ENCODE assay signal across 1 fruit fly cellular context in genomic region chrX:19848342-19848793, dm6.
TF ChIP-seq lines count a peak whose summit lies in the region.

No protein-coding gene starts in this region.

TF ChIP-seq in whole organism, embryonic, 481 proteins besides CTCF, POLR2A, EP300 and RAD21 (continued from another document and continues in another):
- TF ChIP-seq Neu2 (GFP tag; optimal IDR thresholded peaks at IDR 0.05; lab: Kevin White, UChicago; ENCODE audit: borderline replicate concordance) (peak; percentile 52), tio (GFP tag; optimal IDR thresholded peaks at IDR 0.05; lab: Kevin White, UChicago) (peak; percentile 61), CG7556 (GFP tag; optimal IDR thresholded peaks at IDR 0.05; lab: Kevin White, UChicago) (peak; percentile 56), nerfin-1 (tag; optimal IDR thresholded peaks at IDR 0.05; lab: Kevin White, UChicago) (peak; percentile 36), CG15011 (GFP tag; optimal IDR thresholded peaks at IDR 0.05; lab: Kevin White, UChicago) (no peak), CG7839 (tag; optimal IDR thresholded peaks at IDR 0.05; lab: Kevin White, UChicago) (peak; percentile 67), sc (optimal IDR thresholded peaks at IDR 0.05; lab: Kevin White, UChicago) (no peak), sc (GFP tag; optimal IDR thresholded peaks at IDR 0.05; lab: Kevin White, UChicago) (peak; percentile 37), inv (GFP tag; IDR thresholded peaks at IDR 0.05; lab: Robert Waterston, UW; ENCODE audit: partially characterized antibody) (peak; percentile 30; the same call in 1 of the 2 replicates), abd-A (tag; optimal IDR thresholded peaks at IDR 0.05; lab: Kevin White, UChicago) (no peak), hkb (optimal IDR thresholded peaks at IDR 0.05; lab: Kevin White, UChicago) (no peak), hkb (GFP tag; IDR thresholded peaks at IDR 0.05; lab: Robert Waterston, UW) (peak; percentile 77), CG16815 (GFP tag; optimal IDR thresholded peaks at IDR 0.05; lab: Kevin White, UChicago) (peak; percentile 39), sens (GFP tag; lab: Kevin White, UChicago) (peak; percentile 94), hth (optimal IDR thresholded peaks at IDR 0.05; lab: Kevin White, UChicago) (no peak), her (GFP tag; optimal IDR thresholded peaks at IDR 0.05; lab: Kevin White, UChicago) (peak; percentile 84), CG12391 (tag; optimal IDR thresholded peaks at IDR 0.05; lab: Kevin White, UChicago) (peak; percentile 76), crp (GFP tag; optimal IDR thresholded peaks at IDR 0.05; lab: Kevin White, UChicago) (no peak), Scr (GFP tag; IDR thresholded peaks at IDR 0.05; lab: Robert Waterston, UW; ENCODE audit: partially characterized antibody) (peak; percentile 42; the same call in 1 of the 2 replicates), NC2α (GFP tag; optimal IDR thresholded peaks at IDR 0.05; lab: Kevin White, UChicago) (peak; percentile 23), Abd-B (GFP tag; optimal IDR thresholded peaks at IDR 0.05; lab: Kevin White, UChicago) (peak; percentile 4), CG15514 (GFP tag; optimal IDR thresholded peaks at IDR 0.05; lab: Kevin White, UChicago) (peak; percentile 72), CoRest (tag; optimal IDR thresholded peaks at IDR 0.05; lab: Kevin White, UChicago) (peak; percentile 52), tgo (GFP tag; IDR thresholded peaks at IDR 0.05; lab: Robert Waterston, UW) (peak; percentile 80), Ets97D (GFP tag; optimal IDR thresholded peaks at IDR 0.05; lab: Kevin White, UChicago) (peak; percentile 55), wor (GFP tag; IDR thresholded peaks at IDR 0.05; lab: Robert Waterston, UW) (peak; percentile 60; the same call in 1 of the 2 replicates), CG9437 (GFP tag; optimal IDR thresholded peaks at IDR 0.05; lab: Kevin White, UChicago) (peak; percentile 99), CG31441 (GFP tag; IDR thresholded peaks at IDR 0.05; lab: Robert Waterston, UW) (peak; percentile 44), otp (GFP tag; IDR thresholded peaks at IDR 0.05; lab: Robert Waterston, UW) (peak; percentile 64; the same call in 2 of the 3 replicates), CG17829 (tag; optimal IDR thresholded peaks at IDR 0.05; lab: Kevin White, UChicago) (peak; percentile 74), MBD-R2 (GFP tag; IDR thresholded peaks at IDR 0.05; lab: Robert Waterston, UW) (peak; percentile 61), scrt (GFP tag; optimal IDR thresholded peaks at IDR 0.05; lab: Kevin White, UChicago) (no peak), run (tag; optimal IDR thresholded peaks at IDR 0.05; lab: Kevin White, UChicago) (peak; percentile 7), CG17361 (GFP tag; IDR thresholded peaks at IDR 0.05; lab: Robert Waterston, UW) (peak; percentile 46; the same call in 1 of the 3 replicates), mirr (GFP tag; optimal IDR thresholded peaks at IDR 0.05; lab: Kevin White, UChicago) (peak; percentile 48), CG33557 (GFP tag; optimal IDR thresholded peaks at IDR 0.05; lab: Kevin White, UChicago) (peak; percentile 0), C15 (GFP tag; IDR thresholded peaks at IDR 0.05; lab: Robert Waterston, UW) (0 out of 3 replicates have a peak, but pooled peaks have one; percentile 52), GATAe (GFP tag; conservative IDR thresholded peaks at IDR 0.05; lab: Robert Waterston, UW) (no peak), CG7987 (GFP tag; optimal IDR thresholded peaks at IDR 0.05; lab: Kevin White, UChicago) (peak; percentile 20), jigr1 (GFP tag; IDR thresholded peaks at IDR 0.05; lab: Robert Waterston, UW) (no peak), CG14441 (GFP tag; IDR thresholded peaks at IDR 0.05; lab: Robert Waterston, UW) (peak; percentile 80), CG1529 (GFP tag; optimal IDR thresholded peaks at IDR 0.05; lab: Kevin White, UChicago) (peak; percentile 59), CG11504 (tag; optimal IDR thresholded peaks at IDR 0.05; lab: Kevin White, UChicago) (peak; percentile 74), CG12071 (GFP tag; optimal IDR thresholded peaks at IDR 0.05; lab: Kevin White, UChicago) (peak; percentile 65), dmrt11E (tag; optimal IDR thresholded peaks at IDR 0.05; lab: Kevin White, UChicago) (peak; percentile 53), CG1233 (GFP tag; optimal IDR thresholded peaks at IDR 0.05; lab: Kevin White, UChicago) (peak; percentile 38), pnt (GFP tag; optimal IDR thresholded peaks at IDR 0.05; lab: Kevin White, UChicago) (peak; percentile 75), CG4730 (GFP tag; IDR thresholded peaks at IDR 0.05; lab: Robert Waterston, UW) (peak; percentile 49), CG10979 (tag; optimal IDR thresholded peaks at IDR 0.05; lab: Kevin White, UChicago) (peak; percentile 62), CG3726 (GFP tag; IDR thresholded peaks at IDR 0.05; lab: Robert Waterston, UW) (0 out of 3 replicates have a peak, but pooled peaks have one; percentile 20), hbn (GFP tag; IDR thresholded peaks at IDR 0.05; lab: Robert Waterston, UW; ENCODE audit: partially characterized antibody) (peak; percentile 18; the same call in 1 of the 2 replicates), fu2 (GFP tag; optimal IDR thresholded peaks at IDR 0.05; lab: Kevin White, UChicago) (peak; percentile 36), Dll (GFP tag; IDR thresholded peaks at IDR 0.05; lab: Robert Waterston, UW; ENCODE audit: partially characterized antibody) (peak; percentile 47; the same call in 3 of the 4 replicates), yki (optimal IDR thresholded peaks at IDR 0.05; lab: Kevin White, UChicago) (no peak), ac (GFP tag; optimal IDR thresholded peaks at IDR 0.05; lab: Kevin White, UChicago) (peak; percentile 38), CG7357 (GFP tag; IDR thresholded peaks at IDR 0.05; lab: Robert Waterston, UW) (peak; percentile 65), CG14965 (GFP tag; optimal IDR thresholded peaks at IDR 0.05; lab: Kevin White, UChicago; ENCODE audit: borderline replicate concordance) (no peak), Blimp-1 (GFP tag; optimal IDR thresholded peaks at IDR 0.05; lab: Kevin White, UChicago) (peak; percentile 45), ham (GFP tag; IDR thresholded peaks at IDR 0.05; lab: Robert Waterston, UW) (no peak), CG9797 (GFP tag; optimal IDR thresholded peaks at IDR 0.05; lab: Kevin White, UChicago) (no peak), Dbx (GFP tag; IDR thresholded peaks at IDR 0.05; lab: Robert Waterston, UW) (peak; percentile 84), CG4820 (GFP tag; optimal IDR thresholded peaks at IDR 0.05; lab: Kevin White, UChicago) (peak; percentile 71), zfh2 (GFP tag; optimal IDR thresholded peaks at IDR 0.05; lab: Kevin White, UChicago) (peak; percentile 61), CG10147 (GFP tag; optimal IDR thresholded peaks at IDR 0.05; lab: Kevin White, UChicago) (peak; percentile 35), CG11696 (GFP tag; IDR thresholded peaks at IDR 0.05; lab: Robert Waterston, UW) (no peak), Spps (tag; optimal IDR thresholded peaks at IDR 0.05; lab: Kevin White, UChicago) (peak; percentile 34), row (GFP tag; IDR thresholded peaks at IDR 0.05; lab: Robert Waterston, UW) (peak; percentile 85), Nf-YA (GFP tag; IDR thresholded peaks at IDR 0.05; lab: Robert Waterston, UW) (0 out of 2 replicates have a peak, but pooled peaks have one; percentile 50), CG31365 (tag; optimal IDR thresholded peaks at IDR 0.05; lab: Kevin White, UChicago) (no peak), CG18262 (tag; optimal IDR thresholded peaks at IDR 0.05; lab: Kevin White, UChicago) (peak; percentile 47), Dek (tag; optimal IDR thresholded peaks at IDR 0.05; lab: Kevin White, UChicago) (peak; percentile 41), sob (GFP tag; IDR thresholded peaks at IDR 0.05; lab: Robert Waterston, UW) (peak; percentile 65), Gsc (GFP tag; IDR thresholded peaks at IDR 0.05; lab: Robert Waterston, UW) (no peak), Dip2 (GFP tag; IDR thresholded peaks at IDR 0.05; lab: Robert Waterston, UW) (no peak), ssp (GFP tag; IDR thresholded peaks at IDR 0.05; lab: Robert Waterston, UW) (peak; percentile 48), CG9609 (GFP tag; optimal IDR thresholded peaks at IDR 0.05; lab: Kevin White, UChicago) (peak; percentile 66), chinmo (GFP tag; IDR thresholded peaks at IDR 0.05; lab: Robert Waterston, UW; ENCODE audit: partially characterized antibody) (peak; percentile 96), unc-4 (GFP tag; IDR thresholded peaks at IDR 0.05; lab: Robert Waterston, UW; ENCODE audit: partially characterized antibody) (peak; percentile 36; the same call in 1 of the 2 replicates), bab2 (GFP tag; optimal IDR thresholded peaks at IDR 0.05; lab: Kevin White, UChicago) (peak; percentile 78), croc (GFP tag; conservative IDR thresholded peaks at IDR 0.05; lab: Robert Waterston, UW) (peak; percentile 44; the same call in 2 of the 3 replicates), ase (GFP tag; IDR thresholded peaks at IDR 0.05; lab: Robert Waterston, UW) (peak; percentile 69), shn (GFP tag; optimal IDR thresholded peaks at IDR 0.05; lab: Kevin White, UChicago) (peak; percentile 79), Dref (GFP tag; IDR thresholded peaks at IDR 0.05; lab: Robert Waterston, UW) (peak; percentile 18; the same call in 1 of the 2 replicates), CkIIα-i1 (GFP tag; IDR thresholded peaks at IDR 0.05; lab: Robert Waterston, UW) (no peak), Kr (GFP tag; optimal IDR thresholded peaks at IDR 0.05; lab: Kevin White, UChicago) (no peak), NfI (GFP tag; optimal IDR thresholded peaks at IDR 0.05; lab: Kevin White, UChicago) (peak; percentile 74), ranshi (GFP tag; IDR thresholded peaks at IDR 0.05; lab: Robert Waterston, UW) (peak; percentile 64), CG11723 (GFP tag; optimal IDR thresholded peaks at IDR 0.05; lab: Kevin White, UChicago) (peak; percentile 43), Pdp1 (GFP tag; optimal IDR thresholded peaks at IDR 0.05; lab: Kevin White, UChicago) (peak; percentile 67 to 73), nom (GFP tag; optimal IDR thresholded peaks at IDR 0.05; lab: Kevin White, UChicago) (peak; percentile 53), Atf3 (GFP tag; optimal IDR thresholded peaks at IDR 0.05; lab: Kevin White, UChicago) (peak; percentile 71), CG16813 (GFP tag; IDR thresholded peaks at IDR 0.05; lab: Robert Waterston, UW; ENCODE audit: partially characterized antibody) (peak; percentile 36; the same call in 1 of the 3 replicates), CG10543 (GFP tag; optimal IDR thresholded peaks at IDR 0.05; lab: Kevin White, UChicago) (peak; percentile 57), Sox102F (GFP tag; optimal IDR thresholded peaks at IDR 0.05; lab: Kevin White, UChicago) (peak; percentile 60), Rx (GFP tag; IDR thresholded peaks at IDR 0.05; lab: Robert Waterston, UW) (peak; percentile 51), grn (GFP tag; optimal IDR thresholded peaks at IDR 0.05; lab: Kevin White, UChicago) (no peak), CG18011 (GFP tag; optimal IDR thresholded peaks at IDR 0.05; lab: Kevin White, UChicago) (peak; percentile 37), Xrp1 (GFP tag; IDR thresholded peaks at IDR 0.05; lab: Robert Waterston, UW) (peak; percentile 79), CG17385 (GFP tag; optimal IDR thresholded peaks at IDR 0.05; lab: Kevin White, UChicago) (peak; percentile 55), ro (GFP tag; IDR thresholded peaks at IDR 0.05; lab: Robert Waterston, UW) (0 out of 2 replicates have a peak, but pooled peaks have one; percentile 9), ftz-f1 (GFP tag; optimal IDR thresholded peaks at IDR 0.05; lab: Kevin White, UChicago) (peak; percentile 41), CG9817 (tag; optimal IDR thresholded peaks at IDR 0.05; lab: Kevin White, UChicago) (peak; percentile 59), Elba2 (GFP tag; optimal IDR thresholded peaks at IDR 0.05; lab: Kevin White, UChicago) (no peak), esg (GFP tag; conservative IDR thresholded peaks at IDR 0.05; lab: Robert Waterston, UW) (peak; percentile 69), CG11085 (GFP tag; IDR thresholded peaks at IDR 0.05; lab: Robert Waterston, UW) (no peak), CG2199 (GFP tag; IDR thresholded peaks at IDR 0.05; lab: Robert Waterston, UW) (peak; percentile 91), CG9932 (GFP tag; IDR thresholded peaks at IDR 0.05; lab: Robert Waterston, UW) (peak; percentile 59; the same call in 1 of the 2 replicates), bsh (GFP tag; optimal IDR thresholded peaks at IDR 0.05; lab: Kevin White, UChicago) (peak; percentile 9 to 65), CG8765 (GFP tag; IDR thresholded peaks at IDR 0.05; lab: Robert Waterston, UW) (no peak), twi (tag; optimal IDR thresholded peaks at IDR 0.05; lab: Kevin White, UChicago) (peak; percentile 36), ken (GFP tag; IDR thresholded peaks at IDR 0.05; lab: Robert Waterston, UW) (peak; percentile 62; the same call in 2 of the 3 replicates), repo (GFP tag; optimal IDR thresholded peaks at IDR 0.05; lab: Kevin White, UChicago) (peak; percentile 57), wek (GFP tag; optimal IDR thresholded peaks at IDR 0.05; lab: Kevin White, UChicago) (peak; percentile 29), CHES-1-like (GFP tag; optimal IDR thresholded peaks at IDR 0.05; lab: Kevin White, UChicago) (peak; percentile 57), jumu (GFP tag; optimal IDR thresholded peaks at IDR 0.05; lab: Kevin White, UChicago) (peak; percentile 70), CG6791 (GFP tag; IDR thresholded peaks at IDR 0.05; lab: Robert Waterston, UW; ENCODE audit: partially characterized antibody) (peak; percentile 69; the same call in 2 of the 3 replicates), Mes4 (GFP tag; optimal IDR thresholded peaks at IDR 0.05; lab: Kevin White, UChicago) (peak; percentile 65), CG4707 (GFP tag; optimal IDR thresholded peaks at IDR 0.05; lab: Kevin White, UChicago) (peak; percentile 9), CG12104 (GFP tag; optimal IDR thresholded peaks at IDR 0.05; lab: Kevin White, UChicago) (peak; percentile 44), pfk (GFP tag; optimal IDR thresholded peaks at IDR 0.05; lab: Kevin White, UChicago) (peak; percentile 19), CG30431 (GFP tag; optimal IDR thresholded peaks at IDR 0.05; lab: Kevin White, UChicago) (peak; percentile 47), HHEX (GFP tag; optimal IDR thresholded peaks at IDR 0.05; lab: Kevin White, UChicago) (peak; percentile 57), E2f2 (GFP tag; IDR thresholded peaks at IDR 0.05; lab: Robert Waterston, UW) (peak; percentile 65), Adf1 (GFP tag; IDR thresholded peaks at IDR 0.05; lab: Robert Waterston, UW) (peak; percentile 60), sd (tag; optimal IDR thresholded peaks at IDR 0.05; lab: Kevin White, UChicago) (peak; percentile 38), H2.0 (GFP tag; IDR thresholded peaks at IDR 0.05; lab: Robert Waterston, UW) (peak; percentile 69), gro (GFP tag; optimal IDR thresholded peaks at IDR 0.05; lab: Kevin White, UChicago) (peak; percentile 76), phol (tag; optimal IDR thresholded peaks at IDR 0.05; lab: Kevin White, UChicago) (peak; percentile 70)
